Fruit fly (Drosophila melanogaster) whole organism: ENCODE results near the gene CG14313.

Experiments used
- CG8478 ChIP-seq: fragments of >200 bp; optimal IDR thresholded peaks from 2 replicates; lab custom pipeline; 2018; ENCODE audit warnings: inconsistent platforms
- EcR ChIP-seq, 2 experiments: fragments of >200 bp; optimal IDR thresholded peaks; 2 replicates each; lab custom pipeline; 2017; ENCODE audit warnings: missing biosample characterization in 2 of 2, missing genetic modification characterization in 2 of 2, missing genetic modification reagents in 2 of 2
- psq ChIP-seq: fragments of >200 bp; optimal IDR thresholded peaks from 2 replicates; lab custom pipeline; 2017

DNA sequence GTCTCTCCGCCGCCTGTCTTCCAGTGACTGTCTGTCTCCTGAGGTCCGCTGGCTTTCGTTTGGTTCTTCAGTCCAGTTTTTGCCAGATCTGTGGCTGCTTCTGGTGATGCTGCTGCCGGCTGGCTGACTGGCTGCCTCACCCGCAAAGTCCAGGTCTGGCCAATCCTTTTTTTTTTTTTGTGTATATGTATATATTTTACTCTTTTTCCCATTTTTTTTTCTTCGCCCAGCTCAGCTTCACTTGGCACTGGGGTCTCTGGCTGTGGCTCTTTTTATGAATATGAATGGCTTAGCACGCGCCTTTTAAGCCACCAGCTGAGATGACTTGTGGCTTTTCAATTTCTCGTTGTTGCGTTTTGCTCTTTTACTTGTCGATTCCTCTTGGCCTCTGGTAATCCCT, 45.1 kb downstream of the CG14313 start:
- no peak for TF ChIP-seq psq (lab: Kevin White, UChicago)
- TF ChIP-seq CG8478 (lab: Kevin White, UChicago): no peak
- TF ChIP-seq EcR (GFP tag; optimal IDR thresholded peaks at IDR 0.05; lab: Kevin White, UChicago): no peak
